Worm (Caenorhabditis elegans) whole organism, late embryonic: ENCODE data around the gene R155.5.

Source experiments
- F13H6.1 ChIP-seq: sonication (generic microtip); optimal IDR thresholded peaks from 2 replicates; lab custom pipeline; 2016; ENCODE audit warnings: missing genetic modification characterization, missing compliant biosample characterization
- K02D7.2 ChIP-seq: sonication (generic microtip); optimal IDR thresholded peaks from 2 replicates; lab custom pipeline; 2017; ENCODE audit warnings: mild to moderate bottlenecking, missing genetic modification characterization, missing compliant biosample characterization
- K09A11.1 ChIP-seq: sonication (generic microtip); optimal IDR thresholded peaks from 2 replicates; lab custom pipeline; 2017; ENCODE audit warnings: antibody characterized with exemption, mild to moderate bottlenecking, missing genetic modification characterization, missing compliant biosample characterization; ENCODE audit not compliant: insufficient read depth
- T23F11.4 ChIP-seq: fragments of 200-800 bp; sonication (Bioruptor generic); optimal IDR thresholded peaks from 2 replicates; lab custom pipeline; 2018; ENCODE audit warnings: mild to moderate bottlenecking, missing genetic modification characterization, missing compliant biosample characterization
- ahr-1 ChIP-seq: sonication (generic microtip); optimal IDR thresholded peaks from 2 replicates; lab custom pipeline; 2016; ENCODE audit warnings: missing genetic modification characterization, missing compliant biosample characterization
- ceh-14 ChIP-seq: sonication (generic microtip); optimal IDR thresholded peaks from 2 replicates; lab custom pipeline; 2016; ENCODE audit warnings: missing genotype, missing genetic modification characterization, missing compliant biosample characterization
- ceh-19 ChIP-seq: fragments of 200-800 bp; sonication (Bioruptor generic); optimal IDR thresholded peaks from 2 replicates; lab custom pipeline; 2018; ENCODE audit warnings: mild to moderate bottlenecking, missing genetic modification characterization, missing compliant biosample characterization
- ceh-24 ChIP-seq: sonication (generic microtip); optimal IDR thresholded peaks from 2 replicates; lab custom pipeline; 2016; ENCODE audit warnings: mild to moderate bottlenecking, missing genetic modification characterization, missing compliant biosample characterization
- ceh-34 ChIP-seq: sonication (generic microtip); optimal IDR thresholded peaks from 2 replicates; lab custom pipeline; 2016; ENCODE audit warnings: mild to moderate bottlenecking, missing genetic modification characterization, missing compliant biosample characterization
- ceh-48 ChIP-seq: sonication (generic microtip); optimal IDR thresholded peaks from 2 replicates; lab custom pipeline; 2016; ENCODE audit warnings: missing genetic modification characterization, inconsistent platforms, missing compliant biosample characterization
- dmd-4 ChIP-seq: sonication (generic microtip); optimal IDR thresholded peaks from 2 replicates; lab custom pipeline; 2016; ENCODE audit warnings: borderline replicate concordance, missing genetic modification characterization, missing compliant biosample characterization
- dve-1 ChIP-seq: sonication (generic microtip); optimal IDR thresholded peaks from 2 replicates; lab custom pipeline; 2017; ENCODE audit warnings: antibody characterized with exemption, mild to moderate bottlenecking, missing genetic modification characterization, missing compliant biosample characterization
- elt-4 ChIP-seq: sonication (generic microtip); optimal IDR thresholded peaks from 2 replicates; lab custom pipeline; 2016; ENCODE audit warnings: missing genetic modification characterization, missing compliant biosample characterization
- eyg-1 ChIP-seq: sonication (generic microtip); optimal IDR thresholded peaks from 2 replicates; lab custom pipeline; 2016; ENCODE audit warnings: missing genotype, missing genetic modification characterization, missing compliant biosample characterization
- gmeb-2 ChIP-seq: sonication (generic microtip); optimal IDR thresholded peaks from 2 replicates; lab custom pipeline; 2016; ENCODE audit warnings: missing genetic modification characterization, inconsistent platforms, missing compliant biosample characterization
- hlh-30 ChIP-seq: sonication (generic microtip); optimal IDR thresholded peaks from 2 replicates; lab custom pipeline; 2017; ENCODE audit warnings: antibody characterized with exemption, missing genetic modification characterization, missing compliant biosample characterization; ENCODE audit not compliant: insufficient read depth
- hlh-8 ChIP-seq: sonication (generic microtip); optimal IDR thresholded peaks from 2 replicates; lab custom pipeline; 2016; ENCODE audit warnings: missing genotype, missing genetic modification characterization, missing compliant biosample characterization
- lin-11 ChIP-seq: fragments of 200-800 bp; sonication (Bioruptor generic); optimal IDR thresholded peaks from 2 replicates; lab custom pipeline; 2018; ENCODE audit warnings: mild to moderate bottlenecking, missing genetic modification characterization, missing compliant biosample characterization
- nfya-1 ChIP-seq: sonication (generic microtip); optimal IDR thresholded peaks from 2 replicates; lab custom pipeline; 2017; ENCODE audit warnings: missing genetic modification characterization, mild to moderate bottlenecking, missing compliant biosample characterization, antibody characterized with exemption, moderate library complexity
- odd-2 ChIP-seq: sonication (generic microtip); optimal IDR thresholded peaks from 2 replicates; lab custom pipeline; 2017; ENCODE audit warnings: antibody characterized with exemption, mild to moderate bottlenecking, missing genetic modification characterization, missing compliant biosample characterization
- pag-3 ChIP-seq: sonication (generic microtip); optimal IDR thresholded peaks from 2 replicates; lab custom pipeline; 2016; ENCODE audit warnings: missing compliant biosample characterization, missing genetic modification characterization, borderline replicate concordance
- pat-9 ChIP-seq: fragments of 200-800 bp; sonication (Bioruptor generic); optimal IDR thresholded peaks from 2 replicates; lab custom pipeline; 2018; ENCODE audit warnings: mild to moderate bottlenecking, missing genetic modification characterization, moderate library complexity, missing compliant biosample characterization
- pros-1 ChIP-seq: fragments of 150-350 bp; optimal IDR thresholded peaks from 2 replicates; lab custom pipeline; 2014; ENCODE audit warnings: missing biosample characterization, missing genetic modification reagents, missing genetic modification characterization
- sox-2 ChIP-seq: fragments of 200-800 bp; sonication (Bioruptor generic); IDR thresholded peaks from 2 replicates; pipeline ENCODE4 v1.3.6; 2022; ENCODE audit warnings: missing genetic modification reagents, missing genetic modification characterization, missing compliant biosample characterization
- sox-4 ChIP-seq: sonication (generic microtip); optimal IDR thresholded peaks from 2 replicates; lab custom pipeline; 2017; ENCODE audit warnings: mild to moderate bottlenecking, missing genetic modification characterization, inconsistent platforms, missing compliant biosample characterization
- syd-9 ChIP-seq: sonication (generic microtip); optimal IDR thresholded peaks from 2 replicates; lab custom pipeline; 2016; ENCODE audit warnings: mild to moderate bottlenecking, missing genetic modification characterization, moderate library complexity, missing compliant biosample characterization
- tbx-2 ChIP-seq: sonication (generic microtip); optimal IDR thresholded peaks from 2 replicates; lab custom pipeline; 2016; ENCODE audit warnings: missing genetic modification characterization, missing compliant biosample characterization
- ttx-3 ChIP-seq: sonication (generic microtip); optimal IDR thresholded peaks from 2 replicates; lab custom pipeline; 2016; ENCODE audit warnings: missing genetic modification reagents, missing genetic modification characterization, missing compliant biosample characterization
- unc-42 ChIP-seq: sonication (generic microtip); optimal IDR thresholded peaks from 2 replicates; lab custom pipeline; 2016; ENCODE audit warnings: missing genotype, missing genetic modification characterization, missing compliant biosample characterization
- unc-55 ChIP-seq: sonication (generic microtip); optimal IDR thresholded peaks from 2 replicates; lab custom pipeline; 2017; ENCODE audit warnings: missing biosample characterization, missing genetic modification reagents, missing genetic modification characterization
- unc-86 ChIP-seq: sonication (generic microtip); optimal IDR thresholded peaks from 2 replicates; lab custom pipeline; 2016; ENCODE audit warnings: missing genetic modification characterization, missing compliant biosample characterization

R155.5 gene

DNA sequence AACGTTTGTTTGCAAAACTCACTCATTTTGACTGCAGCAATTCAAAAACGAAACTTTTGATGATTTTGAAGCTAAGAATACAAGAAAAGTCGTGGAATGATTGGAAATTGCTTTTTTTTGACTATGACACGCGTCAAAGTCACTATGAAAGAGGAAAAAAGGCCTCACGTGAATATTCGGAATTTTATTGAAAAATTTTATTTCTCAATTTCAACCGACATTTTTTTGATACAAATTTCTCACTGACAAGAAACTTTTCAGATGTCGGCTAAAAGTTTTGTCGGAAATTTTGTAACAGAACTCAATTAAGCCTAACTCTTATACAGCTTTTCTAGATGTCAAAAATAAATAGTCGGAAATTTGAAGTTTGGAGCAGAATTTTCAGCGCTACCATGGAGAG, at the start of gene R155.5:
TSS of gene R155.5 (minus strand) at position 101 of the 400 bp plus-strand sequence.
- TF ChIP-seq nfya-1 (tag; lab: Kevin White, UChicago) (no peak), pag-3 (tag; lab: Kevin White, UChicago) (no peak), gmeb-2 (tag; lab: Kevin White, UChicago) (no peak), ahr-1 (tag; lab: Kevin White, UChicago) (no peak), dve-1 (no peak)
- TF ChIP-seq, all 69 proteins: peak for 0

DNA sequence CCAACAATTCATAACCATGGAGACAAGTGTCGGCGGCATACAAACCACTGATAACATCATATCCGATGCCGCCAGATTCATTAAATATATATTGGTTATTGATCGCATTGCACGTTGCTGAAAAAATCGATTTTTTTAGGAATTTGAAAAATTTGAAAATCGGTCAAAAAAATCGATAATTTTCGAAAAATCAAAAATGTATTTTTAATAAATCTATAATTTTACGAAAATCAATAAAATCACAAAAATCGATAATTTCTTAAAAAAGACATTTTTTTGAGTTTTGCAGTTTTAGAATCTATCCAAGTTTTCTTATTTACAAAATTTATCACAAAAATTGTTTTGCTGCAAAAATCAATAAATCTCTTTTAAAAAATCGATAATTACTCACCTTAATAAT, 45.2 kb upstream of the R155.5 start:
- TF ChIP-seq odd-2 (tag; lab: Kevin White, UChicago) (no peak), ceh-48 (peak; percentile 14)

DNA sequence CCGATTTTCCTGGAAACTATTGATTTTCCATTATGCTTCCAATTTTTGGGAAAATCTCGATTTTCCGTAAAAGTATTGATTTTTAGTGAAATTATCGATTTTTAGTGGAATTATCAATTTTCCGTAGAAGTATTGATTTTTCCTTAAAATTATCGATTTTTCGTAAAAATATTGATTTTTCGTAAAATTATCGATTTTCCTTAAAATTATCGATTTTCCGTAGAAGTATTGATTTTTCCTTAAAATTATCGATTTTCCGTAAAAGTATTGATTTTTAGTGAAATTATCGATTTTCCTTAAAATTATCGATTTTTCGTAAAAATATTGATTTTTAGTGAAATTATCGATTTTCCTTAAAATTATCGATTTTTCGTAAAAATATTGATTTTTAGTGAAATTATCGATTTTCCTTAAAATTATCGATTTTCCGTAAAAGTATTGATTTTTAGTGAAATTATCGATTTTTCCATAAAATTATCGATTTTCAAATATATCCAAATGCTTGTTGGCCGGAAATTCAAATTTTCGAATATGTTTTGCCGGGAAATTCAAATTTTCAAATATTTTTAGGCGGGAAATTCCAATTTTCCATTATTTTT, 43.6 kb upstream of the R155.5 start:
- TF ChIP-seq ceh-48: peak; percentile 97

DNA sequence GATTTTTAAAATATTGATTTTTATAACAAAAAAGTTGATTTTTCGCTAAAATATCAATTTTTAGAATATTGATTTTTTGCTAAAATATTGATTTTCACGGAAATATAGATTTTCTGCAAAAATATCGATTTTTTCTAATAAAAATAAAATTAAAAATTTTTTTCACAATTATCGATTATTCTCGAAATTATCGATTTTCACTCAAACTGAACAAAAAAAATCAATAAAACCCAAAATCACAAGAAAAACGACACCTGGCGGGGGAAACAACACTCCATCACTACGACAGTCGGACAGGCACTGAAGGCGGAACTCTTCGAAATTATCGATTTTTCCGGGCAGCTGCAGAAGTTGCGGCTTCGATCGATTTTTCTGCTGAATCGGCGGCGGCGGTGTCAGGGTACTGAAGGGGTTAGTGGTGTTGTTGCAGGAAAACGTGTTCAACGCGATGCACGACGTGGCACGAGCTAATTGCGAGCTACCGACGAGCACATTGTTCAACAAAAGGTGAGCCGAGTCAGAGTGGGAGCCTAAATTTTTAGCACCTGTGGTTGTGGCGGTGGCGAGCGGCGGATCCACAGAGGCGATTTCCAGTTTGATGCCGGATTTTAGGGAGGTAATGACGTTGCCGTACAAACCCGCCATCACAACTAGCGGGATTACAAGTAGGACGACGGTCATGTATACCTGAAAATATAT, 43.0 kb upstream of the R155.5 start:
- TF ChIP-seq ceh-48: peak; percentile 48
- TF ChIP-seq ceh-19 (GFP tag; lab: Kevin White, UChicago): no peak
- TF ChIP-seq dve-1: no peak

DNA sequence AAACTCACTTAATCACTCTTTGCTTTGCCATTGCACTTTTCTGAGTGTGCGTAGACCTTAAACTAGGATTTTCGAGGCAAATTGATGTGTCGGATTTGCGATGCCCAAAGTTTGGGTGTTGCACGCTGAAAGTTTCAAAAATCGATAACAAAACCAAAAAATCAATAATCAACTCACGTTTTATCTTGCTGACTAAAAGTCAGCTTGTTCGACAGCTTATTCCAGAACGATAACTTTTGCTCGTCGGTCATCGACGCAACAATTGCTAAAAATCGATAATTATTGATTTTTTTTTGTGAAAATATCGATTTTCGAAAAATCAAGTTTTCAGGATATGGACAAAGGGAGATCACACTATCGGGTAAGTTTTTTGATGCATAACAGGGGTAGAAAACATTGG, 42.2 kb upstream of the R155.5 start:
- TF ChIP-seq ceh-14: no peak
- TF ChIP-seq ceh-48: peak; percentile 19

DNA sequence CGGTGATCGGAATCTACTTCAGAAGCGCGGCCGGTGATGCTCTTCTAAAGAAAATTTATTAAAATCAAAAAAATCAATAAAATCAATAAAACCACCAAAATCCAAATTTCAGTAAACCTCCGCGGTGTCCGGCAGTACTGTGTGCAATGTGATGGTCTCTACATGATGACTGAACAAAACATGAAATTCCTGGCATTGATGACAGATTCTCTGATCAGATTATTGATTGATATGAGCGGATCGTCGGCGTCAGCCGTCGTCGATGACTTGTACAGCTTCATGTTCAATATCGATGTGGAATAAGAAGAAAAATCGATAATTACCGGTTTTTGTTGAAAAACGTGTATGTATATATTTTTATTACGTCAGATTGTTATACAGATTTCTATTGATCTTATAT, 38.6 kb upstream of the R155.5 start:
- TF ChIP-seq pros-1: no peak
- no peak for TF ChIP-seq sox-4 (tag; lab: Kevin White, UChicago)
- no peak for TF ChIP-seq syd-9 (tag; lab: Kevin White, UChicago)
- TF ChIP-seq elt-4 (tag; lab: Kevin White, UChicago): no peak
- no peak for TF ChIP-seq sox-2
- no peak for TF ChIP-seq dmd-4
- no peak for TF ChIP-seq unc-86 (tag; lab: Kevin White, UChicago)
- no peak for TF ChIP-seq unc-55 (GFP tag; lab: Kevin White, UChicago)
- TF ChIP-seq dve-1: no peak
- TF ChIP-seq unc-42 (tag; lab: Kevin White, UChicago): no peak
- TF ChIP-seq ahr-1 (tag; lab: Kevin White, UChicago): no peak
- no peak for TF ChIP-seq K09A11.1
- no peak for TF ChIP-seq F13H6.1 (tag; lab: Kevin White, UChicago)
- no peak for TF ChIP-seq T23F11.4

DNA sequence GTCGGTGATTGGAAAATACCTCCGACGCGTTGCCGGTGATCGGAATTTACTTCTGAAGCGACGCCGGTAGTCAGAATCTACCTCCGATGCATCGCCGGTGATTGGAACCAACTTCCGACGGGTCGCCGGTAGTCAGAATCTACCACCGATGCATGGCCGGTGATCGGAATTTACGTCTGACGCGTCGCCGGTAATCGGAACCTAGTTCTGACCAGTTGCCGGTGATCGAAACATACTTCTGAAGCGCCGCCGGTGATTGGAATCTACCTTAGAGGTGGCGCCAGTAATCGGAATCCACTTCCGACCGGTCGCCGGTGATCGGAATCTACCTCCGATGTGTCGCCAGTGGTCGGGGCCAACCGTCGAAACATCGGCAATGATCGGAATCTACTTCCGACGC, 38.0 kb upstream of the R155.5 start:
- TF ChIP-seq dve-1: no peak
- TF ChIP-seq unc-42 (tag; lab: Kevin White, UChicago): no peak
- TF ChIP-seq ceh-34 (tag; lab: Kevin White, UChicago): no peak
- TF ChIP-seq unc-55 (GFP tag; lab: Kevin White, UChicago): no peak
- no peak for TF ChIP-seq pat-9 (tag; lab: Kevin White, UChicago)
- TF ChIP-seq hlh-8: no peak
- no peak for TF ChIP-seq eyg-1 (tag; lab: Kevin White, UChicago)
- TF ChIP-seq hlh-30 (tag; lab: Kevin White, UChicago): no peak
- no peak for TF ChIP-seq ttx-3 (tag; lab: Kevin White, UChicago)
- no peak for TF ChIP-seq tbx-2
- TF ChIP-seq lin-11: no peak
- no peak for TF ChIP-seq ceh-24 (tag; lab: Kevin White, UChicago)
- TF ChIP-seq K02D7.2 (tag; lab: Kevin White, UChicago): no peak
- TF ChIP-seq K09A11.1: no peak
